Fruit fly (Drosophila melanogaster): Measurements from ENCODE around the gene mthl10.

mthl10 gene

dm6 chr3L:292146-292776, 50.5 kb downstream of the mthl10 start (continued):
- peak; percentile 18 for TF ChIP-seq CG7786 (GFP tag; optimal IDR thresholded peaks at IDR 0.05)
- TF ChIP-seq CkIIα-i1 (GFP tag; IDR thresholded peaks at IDR 0.05), result no peak
- TF ChIP-seq fu2 (GFP tag; optimal IDR thresholded peaks at IDR 0.05), result no peak
- TF ChIP-seq sens-2 (GFP tag; IDR thresholded peaks at IDR 0.05), result no peak
- TF ChIP-seq CG5180 (GFP tag; optimal IDR thresholded peaks at IDR 0.05), result no peak
- TF ChIP-seq Nf-YC (tag; optimal IDR thresholded peaks at IDR 0.05), result peak; percentile 11
- TF ChIP-seq salm (tag; optimal IDR thresholded peaks at IDR 0.05), result no peak
- TF ChIP-seq CG13424 (tag; optimal IDR thresholded peaks at IDR 0.05), result no peak
- TF ChIP-seq Chrac-16 (GFP tag; optimal IDR thresholded peaks at IDR 0.05), result no peak
- no peak for TF ChIP-seq CG1602 (GFP tag; optimal IDR thresholded peaks at IDR 0.05)
- peak; percentile 16 for TF ChIP-seq HmgD (GFP tag; optimal IDR thresholded peaks at IDR 0.05)
- no peak for TF ChIP-seq CG1529 (GFP tag; optimal IDR thresholded peaks at IDR 0.05)
- TF ChIP-seq CG17186 (GFP tag; optimal IDR thresholded peaks at IDR 0.05), result peak; percentile 75
- no peak for TF ChIP-seq esg (GFP tag; conservative IDR thresholded peaks at IDR 0.05)
- TF ChIP-seq CG1647 (GFP tag; optimal IDR thresholded peaks at IDR 0.05), result no peak
- no peak for TF ChIP-seq Nf-YA (GFP tag; IDR thresholded peaks at IDR 0.05)
- TF ChIP-seq Oaz (GFP tag; IDR thresholded peaks at IDR 0.05), result no peak
- no peak for TF ChIP-seq CG1832 (GFP tag; optimal IDR thresholded peaks at IDR 0.05)
- TF ChIP-seq gro (GFP tag; optimal IDR thresholded peaks at IDR 0.05), result peak; percentile 46
- no peak for TF ChIP-seq CG11560 (tag; IDR thresholded peaks at IDR 0.05)
- no peak for TF ChIP-seq tna (GFP tag; IDR thresholded peaks at IDR 0.05; ENCODE audit: partially characterized antibody)
- no peak for TF ChIP-seq maf-S (GFP tag; optimal IDR thresholded peaks at IDR 0.05)
- TF ChIP-seq CG5245 (GFP tag; optimal IDR thresholded peaks at IDR 0.05), result no peak
- no peak for TF ChIP-seq CG10979 (tag; optimal IDR thresholded peaks at IDR 0.05)
- peak; percentile 43 for TF ChIP-seq CG8290 (GFP tag; optimal IDR thresholded peaks at IDR 0.05)
- TF ChIP-seq CG8290 (tag; optimal IDR thresholded peaks at IDR 0.05), result peak in 1 of 2 experiments; percentile 50
- TF ChIP-seq CG6254 (GFP tag; optimal IDR thresholded peaks at IDR 0.05), result peak; percentile 28
- TF ChIP-seq E2f1 (GFP tag; IDR thresholded peaks at IDR 0.05), result no peak
- no peak for TF ChIP-seq rib (GFP tag; IDR thresholded peaks at IDR 0.05)
- peak; percentile 7 for TF ChIP-seq chn (GFP tag; optimal IDR thresholded peaks at IDR 0.05)
- peak; percentile 28 for TF ChIP-seq Dip3 (GFP tag; optimal IDR thresholded peaks at IDR 0.05)
- TF ChIP-seq H2.0 (GFP tag; IDR thresholded peaks at IDR 0.05), result no peak
- TF ChIP-seq CG32532 (GFP tag; IDR thresholded peaks at IDR 0.05), result peak; percentile 9; the same call in 1 of the 2 replicates
- TF ChIP-seq Six4 (GFP tag; optimal IDR thresholded peaks at IDR 0.05), result no peak
- no peak for TF ChIP-seq CG17612 (GFP tag; IDR thresholded peaks at IDR 0.05)
- no peak for TF ChIP-seq B-H2 (GFP tag; optimal IDR thresholded peaks at IDR 0.05)
- TF ChIP-seq bbx (GFP tag; IDR thresholded peaks at IDR 0.05; ENCODE audit: partially characterized antibody), result 0 out of 2 replicates have a peak, but pooled peaks have one; percentile 32
- no peak for TF ChIP-seq schlank (tag; optimal IDR thresholded peaks at IDR 0.05)
- no peak for TF ChIP-seq fru (optimal IDR thresholded peaks at IDR 0.05)
- TF ChIP-seq CG34224 (GFP tag; IDR thresholded peaks at IDR 0.05; ENCODE audit: partially characterized antibody), result no peak
- 0 out of 2 replicates have a peak, but pooled peaks have one; percentile 27 for TF ChIP-seq CG6689 (GFP tag; IDR thresholded peaks at IDR 0.05)
- no peak for TF ChIP-seq CG12219 (GFP tag; optimal IDR thresholded peaks at IDR 0.05)
- TF ChIP-seq tin (GFP tag; optimal IDR thresholded peaks at IDR 0.05), result no peak
- TF ChIP-seq nom (GFP tag; optimal IDR thresholded peaks at IDR 0.05), result peak; percentile 7
- TF ChIP-seq CG8281 (tag; optimal IDR thresholded peaks at IDR 0.05), result peak; percentile 8
- no peak for TF ChIP-seq CG17912 (GFP tag; optimal IDR thresholded peaks at IDR 0.05)
- no peak for TF ChIP-seq Spps (tag; optimal IDR thresholded peaks at IDR 0.05)
- TF ChIP-seq tx (GFP tag; optimal IDR thresholded peaks at IDR 0.05), result no peak
- no peak for TF ChIP-seq wor (GFP tag; IDR thresholded peaks at IDR 0.05)
- no peak for TF ChIP-seq CG11398 (GFP tag; optimal IDR thresholded peaks at IDR 0.05)
- TF ChIP-seq NfI (GFP tag; optimal IDR thresholded peaks at IDR 0.05), result no peak
- no peak for TF ChIP-seq Ets65A (GFP tag)
